Worm (Caenorhabditis elegans) whole organism, L4/young adult: ENCODE measurements around the gene nhr-263.

Experiments
- W03F9.2 ChIP-seq: fragments of 150-350 bp; optimal IDR thresholded peaks from 2 replicates; lab custom pipeline; 2014; ENCODE audit warnings: missing biosample characterization, missing genetic modification characterization
- him-1 ChIP-seq: sonication (generic microtip); optimal IDR thresholded peaks from 2 replicates; lab custom pipeline; 2016; ENCODE audit warnings: missing genotype, missing genetic modification reagents, missing genetic modification characterization, missing compliant biosample characterization

ce11 chrV:7364951-7365350, 23.1 kb upstream of the nhr-263 start, which contains the start of gene exc-13:
- TF ChIP-seq him-1 (no peak), W03F9.2 (tag; lab: Kevin White, UChicago) (no peak)
